Worm (Caenorhabditis elegans) whole organism, young adult: ENCODE data around the gene npr-21.

ENCODE experiments used
- F55B11.4 ChIP-seq: sonication (generic microtip); optimal IDR thresholded peaks from 2 replicates; lab custom pipeline; 2016; ENCODE audit warnings: missing compliant biosample characterization, missing genetic modification characterization, borderline replicate concordance; ENCODE audit not compliant: insufficient read depth
- akir-1 ChIP-seq: fragments of 200-800 bp; sonication (Bioruptor generic); optimal IDR thresholded peaks from 2 replicates; lab custom pipeline; 2018; ENCODE audit warnings: mild to moderate bottlenecking, missing genetic modification characterization, moderate library complexity, missing compliant biosample characterization
- ama-1 ChIP-seq, 3 experiments: fragments of 150-350 bp in 1 of 3; sonication (generic microtip) in 2 of 3; optimal IDR thresholded peaks; 2 replicates each; lab custom pipeline; 2014 to 2018; ENCODE audit warnings: missing biosample characterization in 2 of 3, missing genetic modification characterization in 2 of 3, missing genetic modification reagents in 2 of 3
- ets-4 ChIP-seq: fragments of 200-800 bp; sonication (Bioruptor generic); optimal IDR thresholded peaks from 2 replicates; lab custom pipeline; 2018; ENCODE audit warnings: mild to moderate bottlenecking, missing genetic modification characterization, missing compliant biosample characterization
- pha-4 ChIP-seq: fragments of 150-350 bp; sonication (generic microtip); optimal IDR thresholded peaks from 2 replicates; lab custom pipeline; 2014; ENCODE audit warnings: missing biosample characterization, missing genetic modification reagents, missing genetic modification characterization
- tbp1 ChIP-seq: fragments of 200-800 bp; sonication (Bioruptor generic); optimal IDR thresholded peaks from 2 replicates; lab custom pipeline; 2018; ENCODE audit warnings: mild to moderate bottlenecking, missing genetic modification characterization, missing compliant biosample characterization
- ztf-22 ChIP-seq: fragments of 200-800 bp; sonication (Bioruptor generic); optimal IDR thresholded peaks from 2 replicates; lab custom pipeline; 2018; ENCODE audit warnings: mild to moderate bottlenecking, missing genetic modification characterization, moderate library complexity, missing compliant biosample characterization

- no peak for TF ChIP-seq akir-1 (GFP tag; lab: Kevin White, UChicago)
- no peak for TF ChIP-seq ama-1 (optimal IDR thresholded peaks at IDR 0.05; lab: Kevin White, UChicago)
- TF ChIP-seq ama-1 (GFP tag; optimal IDR thresholded peaks at IDR 0.05; lab: Kevin White, UChicago): no peak
- no peak for TF ChIP-seq tbp1
- TF ChIP-seq ztf-22 (GFP tag; lab: Kevin White, UChicago): no peak
- no peak for TF ChIP-seq pha-4 (tag; lab: Kevin White, UChicago)
- TF ChIP-seq ets-4 (GFP tag; lab: Kevin White, UChicago): no peak
- TF ChIP-seq F55B11.4 (tag; lab: Kevin White, UChicago): no peak
These were observed 50.1 kb downstream of the npr-21 start, which contains the start of gene lido-4 for ce11 chrX:17107670-17108069.
